Fruit fly (Drosophila melanogaster) whole organism, embryonic: Measurements from ENCODE around the gene SkpA.
A peak's percentile ranks its signal among the peaks of the same experiment; 100 is the strongest.

Experiments
- Awh ChIP-seq: fragments of 200-800 bp; sonication (Bioruptor generic); IDR thresholded peaks from 2 replicates; pipeline ENCODE4, ENCODE4 v1.3.6; 2022; ENCODE audit warnings: missing biosample characterization, missing genetic modification characterization
- Blimp-1 ChIP-seq: fragments of 200-800 bp; sonication (Bioruptor generic); optimal IDR thresholded peaks from 3 replicates; lab custom pipeline; 2018; ENCODE audit warnings: missing biosample characterization, missing genetic modification characterization, mild to moderate bottlenecking, moderate library complexity, missing genetic modification reagents
- CG10321 ChIP-seq: fragments of 200-800 bp; sonication (Bioruptor generic); IDR thresholded peaks from 2 replicates; pipeline ENCODE4 v1.3.6; 2022; ENCODE audit warnings: missing biosample characterization, missing genetic modification characterization
- CG11398 ChIP-seq: fragments of 200-800 bp; sonication (Bioruptor generic); optimal IDR thresholded peaks from 2 replicates; lab custom pipeline; 2016; ENCODE audit warnings: missing biosample characterization, missing genetic modification characterization
- CG12299 ChIP-seq: fragments of 200-800 bp; sonication (Bioruptor generic); optimal IDR thresholded peaks from 2 replicates; lab custom pipeline; 2018; ENCODE audit warnings: missing biosample characterization, mild to moderate bottlenecking, missing genetic modification characterization
- CG18262 ChIP-seq: fragments of 200-800 bp; optimal IDR thresholded peaks from 3 replicates; lab custom pipeline; 2019; ENCODE audit warnings: missing biosample characterization, mild to moderate bottlenecking, missing genetic modification characterization, moderate library complexity
- CG2202 ChIP-seq: fragments of 200-800 bp; sonication (Bioruptor generic); optimal IDR thresholded peaks from 2 replicates; lab custom pipeline; 2018; ENCODE audit warnings: missing biosample characterization, mild to moderate bottlenecking, missing genetic modification characterization
- CG2678 ChIP-seq: fragments of 200-800 bp; sonication (Bioruptor generic); optimal IDR thresholded peaks from 3 replicates; lab custom pipeline; 2019; ENCODE audit warnings: missing biosample characterization, mild to moderate bottlenecking, missing genetic modification characterization, moderate library complexity
- CG3995 ChIP-seq: fragments of 200-800 bp; sonication (Bioruptor generic); optimal IDR thresholded peaks from 3 replicates; lab custom pipeline; 2016; ENCODE audit warnings: missing biosample characterization, missing genetic modification characterization
- CG4282 ChIP-seq: fragments of 200-800 bp; sonication (Bioruptor generic); optimal IDR thresholded peaks from 2 replicates; lab custom pipeline; 2016; ENCODE audit warnings: missing biosample characterization, missing genetic modification characterization
- CG4730 ChIP-seq: fragments of 200-800 bp; sonication (Bioruptor generic); IDR thresholded peaks from 2 replicates; pipeline ENCODE4 v1.3.6; 2022; ENCODE audit warnings: missing biosample characterization, missing genetic modification characterization
- CG6175 ChIP-seq: fragments of 200-800 bp; sonication (Bioruptor generic); IDR thresholded peaks from 3 replicates; pipeline ENCODE4 v1.3.6; 2022; ENCODE audit warnings: missing biosample characterization, missing genetic modification characterization
- CG6791 ChIP-seq: fragments of 200-800 bp; sonication (Bioruptor generic); IDR thresholded peaks from 3 replicates; pipeline ENCODE4 v1.3.6; 2022; ENCODE audit warnings: missing biosample characterization, missing genetic modification characterization; ENCODE audit not compliant: partially characterized antibody
- Doc2 ChIP-seq: fragments of 200-800 bp; sonication (Bioruptor generic); IDR thresholded peaks from 2 replicates; pipeline ENCODE4 v1.3.6; 2022; ENCODE audit warnings: missing biosample characterization, missing genetic modification characterization
- Dp ChIP-seq: fragments of 200-800 bp; sonication (Bioruptor generic); optimal IDR thresholded peaks from 2 replicates; lab custom pipeline; 2018; ENCODE audit warnings: missing biosample characterization, mild to moderate bottlenecking, missing genetic modification characterization, moderate library complexity
- Drgx ChIP-seq: fragments of 200-800 bp; sonication (Bioruptor generic); IDR thresholded peaks from 2 replicates; pipeline ENCODE4 v1.3.6; 2022; ENCODE audit warnings: missing biosample characterization, missing genetic modification characterization
- Ets65A ChIP-seq: fragments of 200-800 bp; sonication (Bioruptor generic); peaks from one replicate; lab custom pipeline; 2016; ENCODE audit warnings: missing biosample characterization, missing genetic modification characterization
- H15 ChIP-seq: fragments of 200-800 bp; sonication (Bioruptor generic); IDR thresholded peaks from 3 replicates; pipeline ENCODE4 v1.3.6; 2022; ENCODE audit warnings: missing biosample characterization, missing genetic modification characterization
- Hr3 ChIP-seq: fragments of 200-800 bp; sonication (Bioruptor generic); optimal IDR thresholded peaks from 3 replicates; lab custom pipeline; 2016; ENCODE audit warnings: missing biosample characterization, missing genetic modification characterization
- Lpt ChIP-seq: fragments of >200 bp; optimal IDR thresholded peaks from 2 replicates; lab custom pipeline; 2018; ENCODE audit warnings: missing biosample characterization, missing genetic modification characterization
- Med ChIP-seq: fragments of 200-800 bp; sonication (Bioruptor generic); peaks from one replicate; lab custom pipeline; 2016; ENCODE audit warnings: missing biosample characterization, missing genetic modification characterization, mild to moderate bottlenecking, inconsistent platforms, moderate library complexity
- NfI ChIP-seq: fragments of 200-800 bp; sonication (Bioruptor generic); optimal IDR thresholded peaks from 3 replicates; lab custom pipeline; 2018; ENCODE audit warnings: missing biosample characterization, mild to moderate bottlenecking, missing genetic modification characterization, moderate library complexity
- Oli ChIP-seq: fragments of 200-800 bp; sonication (Bioruptor generic); optimal IDR thresholded peaks from 2 replicates; lab custom pipeline; 2018; ENCODE audit warnings: missing biosample characterization, mild to moderate bottlenecking, missing genetic modification characterization, moderate library complexity
- Sox102F ChIP-seq: fragments of 200-800 bp; sonication (Bioruptor generic); optimal IDR thresholded peaks from 2 replicates; lab custom pipeline; 2018; ENCODE audit warnings: missing biosample characterization, mild to moderate bottlenecking, missing genetic modification characterization, moderate library complexity
- Ssrp ChIP-seq: fragments of 200-800 bp; sonication (Bioruptor generic); optimal IDR thresholded peaks from 2 replicates; lab custom pipeline; 2018; ENCODE audit warnings: missing biosample characterization, mild to moderate bottlenecking, missing genetic modification characterization, moderate library complexity
- ap ChIP-seq: fragments of 200-800 bp; sonication (Bioruptor generic); IDR thresholded peaks from 2 replicates; pipeline ENCODE4 v1.3.6; 2022; ENCODE audit warnings: missing biosample characterization, missing genetic modification characterization
- ash1 ChIP-seq: fragments of 200-800 bp; sonication (Bioruptor generic); optimal IDR thresholded peaks from 2 replicates; lab custom pipeline; 2018; ENCODE audit warnings: missing biosample characterization, mild to moderate bottlenecking, missing genetic modification characterization
- ato ChIP-seq: fragments of 200-800 bp; sonication (Bioruptor generic); IDR thresholded peaks from 2 replicates; pipeline ENCODE4 v1.3.6; 2022; ENCODE audit warnings: missing biosample characterization, missing genetic modification characterization; ENCODE audit not compliant: partially characterized antibody
- bbx ChIP-seq: fragments of 200-800 bp; sonication (Bioruptor generic); IDR thresholded peaks from 2 replicates; pipeline ENCODE4 v1.3.6; 2022; ENCODE audit warnings: missing biosample characterization, missing genetic modification characterization; ENCODE audit not compliant: partially characterized antibody
- crp ChIP-seq, 2 experiments: fragments of 200-800 bp; sonication (Bioruptor generic); optimal IDR thresholded peaks; 2 replicates in 1 of 2; 3 replicates in 1 of 2; lab custom pipeline; 2017; ENCODE audit warnings: missing biosample characterization in 2 of 2, missing genetic modification characterization in 2 of 2, mild to moderate bottlenecking in 1 of 2, moderate library complexity in 1 of 2
- da ChIP-seq: fragments of 200-800 bp; sonication (Bioruptor generic); optimal IDR thresholded peaks from 2 replicates; lab custom pipeline; 2016; ENCODE audit warnings: missing biosample characterization, missing genetic modification characterization
- gsb ChIP-seq: fragments of 200-800 bp; sonication (Bioruptor generic); IDR thresholded peaks from 2 replicates; pipeline ENCODE4 v1.3.6; 2022; ENCODE audit warnings: missing biosample characterization, missing genetic modification characterization
- gt ChIP-seq: fragments of 200-800 bp; sonication (Bioruptor generic); IDR thresholded peaks from 2 replicates; pipeline ENCODE4 v1.3.6; 2022; ENCODE audit warnings: missing biosample characterization, missing genetic modification characterization
- ind ChIP-seq: fragments of 200-800 bp; sonication (Bioruptor generic); optimal IDR thresholded peaks from 3 replicates; lab custom pipeline; 2016; ENCODE audit warnings: missing biosample characterization, missing genetic modification characterization
- ken ChIP-seq: fragments of 200-800 bp; sonication (Bioruptor generic); IDR thresholded peaks from 3 replicates; pipeline ENCODE4 v1.3.6; 2022; ENCODE audit warnings: missing biosample characterization, missing genetic modification characterization
- klu ChIP-seq: fragments of 200-800 bp; sonication (Bioruptor generic); IDR thresholded peaks from 2 replicates; pipeline ENCODE4 v1.3.6; 2022; ENCODE audit warnings: missing biosample characterization, missing genetic modification characterization
- lab ChIP-seq: fragments of 200-800 bp; sonication (Bioruptor generic); optimal IDR thresholded peaks from 3 replicates; lab custom pipeline; 2017; ENCODE audit warnings: missing biosample characterization, missing genetic modification characterization, mild to moderate bottlenecking, moderate library complexity, missing genetic modification reagents
- onecut ChIP-seq: fragments of 200-800 bp; sonication (Bioruptor generic); IDR thresholded peaks from 2 replicates; pipeline ENCODE4 v1.3.6; 2022; ENCODE audit warnings: missing biosample characterization, missing genetic modification characterization
- psq ChIP-seq: fragments of 200-800 bp; sonication (Bioruptor generic); optimal IDR thresholded peaks from 2 replicates; lab custom pipeline; 2017; ENCODE audit warnings: missing biosample characterization, missing genetic modification characterization
- pzg ChIP-seq: fragments of 200-800 bp; sonication (Bioruptor generic); optimal IDR thresholded peaks from 3 replicates; lab custom pipeline; 2018; ENCODE audit warnings: missing biosample characterization, mild to moderate bottlenecking, missing genetic modification characterization, moderate library complexity
- rib ChIP-seq: fragments of 200-800 bp; sonication (Bioruptor generic); IDR thresholded peaks from 2 replicates; pipeline ENCODE4 v1.3.6; 2022; ENCODE audit warnings: missing biosample characterization, missing genetic modification characterization
- salm ChIP-seq: fragments of 200-800 bp; sonication (Bioruptor generic); optimal IDR thresholded peaks from 2 replicates; lab custom pipeline; 2018; ENCODE audit warnings: missing biosample characterization, mild to moderate bottlenecking, missing genetic modification characterization
- sisA ChIP-seq: fragments of 200-800 bp; sonication (Bioruptor generic); IDR thresholded peaks from 2 replicates; pipeline ENCODE4 v1.3.6; 2022; ENCODE audit warnings: missing biosample characterization, missing genetic modification characterization
- so ChIP-seq: fragments of 200-800 bp; sonication (Bioruptor generic); IDR thresholded peaks from 3 replicates; pipeline ENCODE4 v1.3.6; 2022; ENCODE audit warnings: missing biosample characterization, missing genetic modification characterization
- stc ChIP-seq: fragments of 200-800 bp; sonication (Bioruptor generic); IDR thresholded peaks from 2 replicates; pipeline ENCODE4 v1.3.6; 2022; ENCODE audit warnings: missing biosample characterization, missing genetic modification characterization
- sug ChIP-seq: fragments of 200-800 bp; optimal IDR thresholded peaks from 2 replicates; lab custom pipeline; 2019; ENCODE audit warnings: missing biosample characterization, mild to moderate bottlenecking, missing genetic modification characterization, moderate library complexity
- trh ChIP-seq: fragments of 200-800 bp; sonication (Bioruptor generic); optimal IDR thresholded peaks from 2 replicates; lab custom pipeline; 2016; ENCODE audit warnings: missing biosample characterization, missing genetic modification characterization
- twi ChIP-seq: fragments of 200-800 bp; optimal IDR thresholded peaks from 2 replicates; lab custom pipeline; 2019; ENCODE audit warnings: missing biosample characterization, mild to moderate bottlenecking, missing genetic modification characterization, moderate library complexity
- tx ChIP-seq: fragments of 200-800 bp; sonication (Bioruptor generic); optimal IDR thresholded peaks from 2 replicates; lab custom pipeline; 2016; ENCODE audit warnings: missing biosample characterization, missing genetic modification characterization
- zen ChIP-seq: fragments of 200-800 bp; sonication (Bioruptor generic); optimal IDR thresholded peaks from 3 replicates; lab custom pipeline; 2018; ENCODE audit warnings: missing biosample characterization, mild to moderate bottlenecking, missing genetic modification characterization, moderate library complexity
- zen2 ChIP-seq: fragments of 200-800 bp; sonication (Bioruptor generic); IDR thresholded peaks from 3 replicates; pipeline ENCODE4 v1.3.6; 2022; ENCODE audit warnings: missing biosample characterization, missing genetic modification characterization; ENCODE audit not compliant: partially characterized antibody
- zfh1 ChIP-seq: fragments of 200-800 bp; sonication (Bioruptor generic); IDR thresholded peaks from 3 replicates; pipeline ENCODE4 v1.3.6; 2022; ENCODE audit warnings: missing biosample characterization, missing genetic modification characterization
- zfh2 ChIP-seq: fragments of 200-800 bp; sonication (Bioruptor generic); optimal IDR thresholded peaks from 2 replicates; lab custom pipeline; 2016; ENCODE audit warnings: missing biosample characterization, missing genetic modification characterization

SkpA gene

DNA sequence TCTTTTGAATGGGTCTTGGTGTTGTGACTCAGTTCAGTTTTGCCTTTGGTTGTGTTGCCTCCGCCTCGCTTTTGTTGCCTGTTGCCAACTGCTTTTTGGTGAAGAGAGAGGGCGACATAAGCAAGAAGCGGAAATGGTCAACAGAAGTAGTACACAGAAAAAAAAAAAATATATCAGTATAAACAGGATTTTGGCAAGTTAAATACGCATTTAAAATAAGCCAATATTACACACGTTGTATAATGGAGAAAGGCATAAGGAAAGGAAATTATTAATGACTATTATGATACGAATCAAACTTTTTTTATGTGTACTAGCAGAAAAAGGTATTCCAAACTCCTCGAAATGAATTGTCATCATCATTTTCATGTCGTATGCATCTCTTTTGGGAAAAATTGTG lies 40.1 kb downstream of the SkpA start (continued):
- TF ChIP-seq CG6175 (GFP tag; lab: Robert Waterston, UW) (no peak), ap (GFP tag; lab: Robert Waterston, UW) (no peak), psq (GFP tag; lab: Kevin White, UChicago) (no peak), CG4730 (GFP tag; lab: Robert Waterston, UW) (no peak), CG2678 (tag; lab: Kevin White, UChicago) (peak; percentile 31), Sox102F (GFP tag; lab: Kevin White, UChicago) (peak; percentile 45), zen2 (no peak), CG10321 (GFP tag; lab: Robert Waterston, UW) (no peak), salm (no peak), zfh1 (GFP tag; lab: Robert Waterston, UW) (no peak), gsb (GFP tag; lab: Robert Waterston, UW) (no peak), CG12299 (no peak), Drgx (GFP tag; lab: Robert Waterston, UW) (0 out of 2 replicates have a peak, but pooled peaks have one; percentile 11), Blimp-1 (GFP tag; lab: Kevin White, UChicago) (peak; percentile 54), ken (GFP tag; lab: Robert Waterston, UW) (no peak), onecut (GFP tag; lab: Robert Waterston, UW) (no peak), gt (no peak), stc (no peak), ind (GFP tag; lab: Kevin White, UChicago) (no peak), CG11398 (no peak), Dp (no peak), twi (tag; lab: Kevin White, UChicago) (no peak), zen (tag; lab: Kevin White, UChicago) (no peak), CG2202 (tag; lab: Kevin White, UChicago) (no peak), crp (GFP tag; optimal IDR thresholded peaks at IDR 0.05; lab: Kevin White, UChicago) (no peak), so (GFP tag; lab: Robert Waterston, UW) (no peak), sisA (GFP tag; lab: Robert Waterston, UW) (no peak), lab (GFP tag; lab: Kevin White, UChicago) (no peak), Med (peak; percentile 77), Ets65A (GFP tag; lab: Kevin White, UChicago) (no peak), pzg (GFP tag; lab: Kevin White, UChicago) (no peak), ash1 (GFP tag; lab: Kevin White, UChicago) (no peak), Lpt (GFP tag; lab: Kevin White, UChicago) (no peak), Hr3 (GFP tag; lab: Kevin White, UChicago) (no peak), tx (GFP tag; lab: Kevin White, UChicago) (no peak), CG4282 (no peak), bbx (no peak), sug (no peak), H15 (GFP tag; lab: Robert Waterston, UW) (no peak), CG6791 (GFP tag; lab: Robert Waterston, UW) (no peak), NfI (no peak), zfh2 (GFP tag; lab: Kevin White, UChicago) (no peak), ato (no peak), Awh (GFP tag; lab: Robert Waterston, UW) (no peak), Doc2 (GFP tag; lab: Robert Waterston, UW) (no peak), da (GFP tag; lab: Kevin White, UChicago) (no peak), Ssrp (peak; percentile 23), CG18262 (tag; lab: Kevin White, UChicago) (peak; percentile 38), trh (no peak), klu (no peak), CG3995 (GFP tag; lab: Kevin White, UChicago) (no peak), Oli (no peak), rib (GFP tag; lab: Robert Waterston, UW) (no peak)
